Fruit fly (Drosophila melanogaster): Measurements from ENCODE around the gene Dip-C.

Gene Dip-C

dm6 chr3R:12413274-12413958, at the start of gene Dip-C, which contains the start of gene pps:
Gene Dip-C (minus strand): TSS chr3R:12413759.
Gene pps (plus strand): TSS chr3R:12413828.
- no peak for TF ChIP-seq sc (optimal IDR thresholded peaks at IDR 0.05)
- TF ChIP-seq sc (GFP tag; optimal IDR thresholded peaks at IDR 0.05) = no peak
- TF ChIP-seq tin (GFP tag; optimal IDR thresholded peaks at IDR 0.05) = no peak
- no peak for TF ChIP-seq CG5953 (GFP tag; IDR thresholded peaks at IDR 0.05)
- TF ChIP-seq CG34422 (GFP tag; IDR thresholded peaks at IDR 0.05) = no peak
- TF ChIP-seq CG8359 (GFP tag; optimal IDR thresholded peaks at IDR 0.05; ENCODE audit: borderline replicate concordance) = no peak
- TF ChIP-seq Atf6 (GFP tag; IDR thresholded peaks at IDR 0.05) = no peak
- TF ChIP-seq CG17802 (tag; optimal IDR thresholded peaks at IDR 0.05) = no peak
- TF ChIP-seq otp (GFP tag; IDR thresholded peaks at IDR 0.05) = no peak
- no peak for TF ChIP-seq Hmr (GFP tag; optimal IDR thresholded peaks at IDR 0.05)
- no peak for TF ChIP-seq Lpt (GFP tag; optimal IDR thresholded peaks at IDR 0.05)
- TF ChIP-seq Hey (tag; optimal IDR thresholded peaks at IDR 0.05) = no peak
- peak; percentile 75 for TF ChIP-seq Dll (GFP tag; IDR thresholded peaks at IDR 0.05; ENCODE audit: partially characterized antibody)
- no peak for TF ChIP-seq al (GFP tag; IDR thresholded peaks at IDR 0.05)
- no peak for TF ChIP-seq CG1529 (GFP tag; optimal IDR thresholded peaks at IDR 0.05)
- TF ChIP-seq cg (GFP tag; optimal IDR thresholded peaks at IDR 0.05) = no peak
- no peak for TF ChIP-seq CG11456 (GFP tag; IDR thresholded peaks at IDR 0.05)
- TF ChIP-seq Chrac-16 (GFP tag; optimal IDR thresholded peaks at IDR 0.05) = no peak
- TF ChIP-seq mam (GFP tag; optimal IDR thresholded peaks at IDR 0.05) = no peak
- TF ChIP-seq pros (GFP tag; optimal IDR thresholded peaks at IDR 0.05) = no peak
- no peak for TF ChIP-seq B-H2 (GFP tag; optimal IDR thresholded peaks at IDR 0.05)
- no peak for TF ChIP-seq D19B (GFP tag; optimal IDR thresholded peaks at IDR 0.05)
- peak; percentile 73 for TF ChIP-seq row (GFP tag; IDR thresholded peaks at IDR 0.05)
- TF ChIP-seq Atf-2 (GFP tag; optimal IDR thresholded peaks at IDR 0.05) = no peak
- TF ChIP-seq amos (GFP tag; IDR thresholded peaks at IDR 0.05; ENCODE audit: partially characterized antibody) = peak; percentile 82
- TF ChIP-seq emc (GFP tag; optimal IDR thresholded peaks at IDR 0.05) = no peak
- TF ChIP-seq btn (GFP tag; optimal IDR thresholded peaks at IDR 0.05) = no peak
- TF ChIP-seq lola (GFP tag; optimal IDR thresholded peaks at IDR 0.05) = no peak
- TF ChIP-seq CG16779 (GFP tag; IDR thresholded peaks at IDR 0.05) = no peak
- TF ChIP-seq Hand (GFP tag; optimal IDR thresholded peaks at IDR 0.05) = no peak
- no peak for TF ChIP-seq CG8290 (GFP tag; optimal IDR thresholded peaks at IDR 0.05)
- TF ChIP-seq CG8290 (tag; optimal IDR thresholded peaks at IDR 0.05) = no peak
- no peak for TF ChIP-seq run (tag; optimal IDR thresholded peaks at IDR 0.05)
- TF ChIP-seq CG8388 (GFP tag; optimal IDR thresholded peaks at IDR 0.05) = no peak
- no peak for TF ChIP-seq CG17328 (GFP tag; IDR thresholded peaks at IDR 0.05)
- no peak for TF ChIP-seq tx (GFP tag; optimal IDR thresholded peaks at IDR 0.05)
- no peak for TF ChIP-seq dan (GFP tag; IDR thresholded peaks at IDR 0.05)
- TF ChIP-seq bbx (GFP tag; IDR thresholded peaks at IDR 0.05; ENCODE audit: partially characterized antibody) = peak; percentile 80
- TF ChIP-seq dati (GFP tag; IDR thresholded peaks at IDR 0.05) = no peak
- no peak for TF ChIP-seq crc (GFP tag; optimal IDR thresholded peaks at IDR 0.05)
- peak; percentile 82 for TF ChIP-seq BEAF-32 (GFP tag; optimal IDR thresholded peaks at IDR 0.05)
- TF ChIP-seq jing (GFP tag; optimal IDR thresholded peaks at IDR 0.05) = no peak
- TF ChIP-seq CG9727 (GFP tag; optimal IDR thresholded peaks at IDR 0.05) = peak; percentile 28
- no peak for TF ChIP-seq CG32767 (GFP tag; IDR thresholded peaks at IDR 0.05)
- no peak for TF ChIP-seq slp2 (GFP tag; optimal IDR thresholded peaks at IDR 0.05)
- no peak for TF ChIP-seq Ptx1 (GFP tag; IDR thresholded peaks at IDR 0.05)
- TF ChIP-seq danr (GFP tag; IDR thresholded peaks at IDR 0.05) = no peak
- no peak for TF ChIP-seq gro (GFP tag; optimal IDR thresholded peaks at IDR 0.05)
- no peak for TF ChIP-seq Fer1 (GFP tag; optimal IDR thresholded peaks at IDR 0.05)
- no peak for TF ChIP-seq CG8765 (GFP tag; IDR thresholded peaks at IDR 0.05)
- peak; percentile 76 for TF ChIP-seq knrl (GFP tag; IDR thresholded peaks at IDR 0.05; ENCODE audit: partially characterized antibody)
- TF ChIP-seq Bteb2 (GFP tag; optimal IDR thresholded peaks at IDR 0.05) = no peak
